Fruit fly (Drosophila melanogaster) Kc167 (cell line): ENCODE data around the gene CG11672.

Experiments used
- Myc ChIP-seq: fragments of >200 bp; optimal IDR thresholded peaks from 2 replicates; lab custom pipeline; 2017; ENCODE audit warnings: missing external identifiers
- Sin3A ChIP-seq: fragments of >200 bp; optimal IDR thresholded peaks from 2 replicates; lab custom pipeline; 2018; ENCODE audit warnings: missing external identifiers
- h ChIP-seq: fragments of >200 bp; optimal IDR thresholded peaks from 3 replicates; lab custom pipeline; 2018; ENCODE audit warnings: missing external identifiers
- insv ChIP-seq: fragments of >200 bp; optimal IDR thresholded peaks from 3 replicates; lab custom pipeline; 2018; ENCODE audit warnings: missing external identifiers
- psq ChIP-seq: fragments of >200 bp; optimal IDR thresholded peaks from 2 replicates; lab custom pipeline; 2017; ENCODE audit warnings: missing external identifiers
- ttk ChIP-seq: sonication (Bioruptor generic); optimal IDR thresholded peaks from 2 replicates; lab custom pipeline; 2017; ENCODE audit warnings: missing external identifiers

CG11672 gene

dm6 chr3R:8300928-8301752 lies 10.8 kb upstream of the CG11672 start, which contains the start of the genes CG9626 and mRpL1:
Gene CG9626, minus strand, starts transcription at chr3R:8300978.
Gene mRpL1, plus strand, starts transcription at chr3R:8301440.
- TF ChIP-seq ttk = no peak
- no peak for TF ChIP-seq psq (lab: Kevin White, UChicago)
- no peak for TF ChIP-seq h (lab: Kevin White, UChicago)
- no peak for TF ChIP-seq Myc
- TF ChIP-seq Sin3A (lab: Kevin White, UChicago) = no peak
- no peak for TF ChIP-seq insv

DNA sequence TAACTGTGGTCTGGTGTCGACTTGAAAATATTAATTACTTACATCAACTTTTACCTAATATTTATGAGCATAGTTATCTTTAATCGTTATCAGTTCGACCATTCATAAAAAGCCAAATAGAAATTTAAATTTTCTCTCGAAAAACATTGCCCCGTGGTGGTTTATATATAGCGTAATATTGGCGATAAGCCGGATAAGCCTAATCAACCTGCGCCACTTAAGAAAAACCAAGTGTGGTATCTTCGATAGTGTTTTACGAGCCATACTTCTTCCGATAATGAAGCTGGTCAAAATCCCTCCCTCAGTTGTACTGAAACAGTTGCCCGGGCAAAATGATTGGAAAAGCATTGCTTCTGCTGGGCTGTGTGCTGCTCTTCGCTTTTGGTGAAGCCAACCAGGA lies 1.7 kb upstream of the CG11672 start, which contains the start of gene CG31463:
TSS of gene CG31463 (plus strand) at position 302 of the 400 bp plus-strand sequence.
- no peak for TF ChIP-seq h (lab: Kevin White, UChicago)

dm6 chr3R:8290940-8291339 lies 562 bp upstream of the CG11672 start, which contains the start of gene CG31464:
Gene CG31464, plus strand, starts transcription at chr3R:8291240.
- TF ChIP-seq psq (lab: Kevin White, UChicago) (no peak), h (lab: Kevin White, UChicago) (no peak), Myc (no peak)

DNA sequence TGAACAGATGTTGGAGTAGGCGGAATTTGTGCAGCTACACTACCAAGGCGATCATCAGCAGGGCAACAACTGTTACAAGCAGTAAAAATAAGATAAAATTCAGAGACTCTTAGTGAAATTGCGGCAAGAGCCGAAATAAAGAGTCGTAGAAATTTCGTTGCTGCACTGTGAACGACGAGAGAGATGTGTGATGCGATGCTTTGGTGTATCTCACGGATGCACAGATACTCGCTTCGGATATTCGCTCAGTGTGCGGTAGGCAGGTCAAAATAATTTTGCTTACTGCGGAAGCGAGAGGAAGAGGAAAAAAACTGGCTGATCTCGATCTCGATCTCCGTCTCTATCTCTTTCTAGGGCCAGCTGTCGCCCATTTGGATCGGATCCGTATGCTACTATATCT lies 1.6 kb downstream of the CG11672 start:
- no peak for TF ChIP-seq h (lab: Kevin White, UChicago)
- no peak for TF ChIP-seq Myc
- no peak for TF ChIP-seq psq (lab: Kevin White, UChicago)
- no peak for TF ChIP-seq ttk
- no peak for TF ChIP-seq insv
- no peak for TF ChIP-seq Sin3A (lab: Kevin White, UChicago)

DNA sequence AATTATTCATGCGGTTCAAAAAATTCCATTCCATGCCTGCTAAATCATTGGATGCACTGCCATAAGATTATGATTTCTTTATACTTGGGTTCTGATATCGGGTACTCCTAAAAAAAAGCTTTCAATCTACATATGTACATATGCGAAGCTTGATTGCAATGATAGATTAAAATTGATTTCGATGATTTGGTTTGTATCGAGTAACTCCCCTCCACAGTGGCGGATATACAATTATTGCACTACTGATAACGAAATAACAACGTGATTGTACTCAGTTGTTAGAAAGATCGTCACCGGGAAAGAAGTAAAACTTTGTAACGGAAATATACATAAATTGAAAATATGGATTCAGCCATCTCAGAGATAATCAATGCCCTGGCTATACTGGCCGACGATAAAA lies 2.7 kb downstream of the CG11672 start, which contains the start of gene Nazo:
TSS of gene Nazo (plus strand) at position 180 of the 400 bp plus-strand sequence.
- TF ChIP-seq Sin3A (lab: Kevin White, UChicago) (no peak), Myc (no peak), h (lab: Kevin White, UChicago) (no peak), ttk (no peak), psq (lab: Kevin White, UChicago) (no peak), insv (no peak)

DNA sequence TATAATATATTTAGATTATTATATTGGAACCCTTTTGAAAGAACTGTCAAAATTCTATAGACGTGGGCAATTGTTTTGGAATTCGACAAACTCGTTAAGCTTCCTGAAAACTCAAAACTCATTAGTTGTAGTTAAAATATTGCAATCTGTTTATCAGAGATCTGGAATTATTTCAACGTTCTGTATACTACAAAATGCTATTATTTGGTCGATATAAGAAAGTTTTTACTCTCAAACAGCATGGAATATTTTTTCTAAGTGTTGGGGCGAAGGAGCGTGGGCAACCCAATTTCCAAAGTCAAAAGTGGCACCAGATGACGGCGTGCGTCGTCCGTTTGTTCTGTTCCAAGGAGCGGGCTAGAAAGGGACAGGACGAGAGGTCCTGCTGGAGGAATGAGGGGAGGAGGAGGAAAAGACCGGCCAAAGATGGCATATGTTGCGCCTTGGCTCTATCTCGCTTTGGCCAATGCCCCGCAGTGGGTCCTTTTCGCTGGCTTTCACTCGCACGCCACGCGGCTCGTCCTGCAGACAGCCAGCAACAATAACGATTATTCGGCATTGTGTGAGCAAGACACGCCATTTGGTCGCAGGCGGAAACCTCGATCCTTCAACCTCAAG lies 4.5 kb downstream of the CG11672 start:
- TF ChIP-seq psq (lab: Kevin White, UChicago) (no peak), ttk (no peak), Sin3A (lab: Kevin White, UChicago) (no peak), Myc (no peak), h (lab: Kevin White, UChicago) (no peak), insv (no peak)

DNA sequence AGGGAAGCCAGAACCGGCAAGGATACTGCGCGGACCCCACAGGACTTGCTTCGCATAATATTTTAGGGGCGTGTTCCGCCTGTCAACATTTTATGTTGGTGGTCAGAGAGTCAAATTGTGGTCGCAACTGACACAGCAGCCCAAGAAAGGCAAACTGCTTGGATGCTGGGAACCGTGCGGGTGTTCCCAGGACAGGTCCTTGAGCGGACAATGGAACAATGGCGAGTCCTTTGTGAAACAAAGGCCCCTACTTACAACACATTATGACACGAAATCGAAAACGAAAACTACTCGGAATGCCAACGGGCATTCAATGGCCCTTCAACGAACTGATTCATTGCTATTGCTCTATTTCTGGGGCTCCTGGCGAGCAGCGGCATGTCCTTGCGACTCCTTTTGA lies 6.1 kb downstream of the CG11672 start:
- TF ChIP-seq ttk (no peak), psq (lab: Kevin White, UChicago) (no peak)

dm6 chr3R:8282727-8283126 lies 7.7 kb downstream of the CG11672 start:
- no peak for TF ChIP-seq insv
- TF ChIP-seq psq (lab: Kevin White, UChicago) = no peak
- TF ChIP-seq ttk = no peak
- no peak for TF ChIP-seq h (lab: Kevin White, UChicago)
- TF ChIP-seq Myc = no peak
- TF ChIP-seq Sin3A (lab: Kevin White, UChicago) = no peak

DNA sequence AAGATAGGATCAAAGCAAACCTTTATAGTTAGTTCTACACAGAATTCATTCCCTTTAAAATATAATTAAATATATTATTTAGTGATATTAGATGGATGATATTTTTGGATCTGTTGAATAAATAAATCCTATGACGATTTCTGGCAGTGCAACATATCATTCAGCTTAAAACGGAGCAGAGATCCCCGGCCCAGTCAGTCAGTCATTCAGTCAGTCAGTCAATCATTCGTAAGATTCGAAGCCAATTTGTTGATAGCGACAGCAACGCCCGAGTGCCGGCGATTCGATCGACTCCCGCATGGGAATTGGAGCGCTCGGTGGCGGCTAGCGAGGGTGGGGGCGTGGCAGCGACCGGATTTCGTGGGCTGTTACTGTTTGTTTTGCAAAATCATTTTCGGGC lies 10.4 kb downstream of the CG11672 start:
- no peak for TF ChIP-seq insv
- no peak for TF ChIP-seq Sin3A (lab: Kevin White, UChicago)
- TF ChIP-seq psq (lab: Kevin White, UChicago) = no peak
- TF ChIP-seq Myc = no peak
- TF ChIP-seq ttk = no peak
- no peak for TF ChIP-seq h (lab: Kevin White, UChicago)

- TF ChIP-seq ttk = no peak
- TF ChIP-seq psq (lab: Kevin White, UChicago) = no peak
- no peak for TF ChIP-seq h (lab: Kevin White, UChicago)
- no peak for TF ChIP-seq Myc
- no peak for TF ChIP-seq insv
Measured at dm6 chr3R:8277494-8278293, 12.7 kb downstream of the CG11672 start, which contains the start of gene ato. Gene ato, plus strand, starts transcription at chr3R:8278052.

- no peak for TF ChIP-seq Myc
- no peak for TF ChIP-seq Sin3A (lab: Kevin White, UChicago)
- no peak for TF ChIP-seq insv
- no peak for TF ChIP-seq h (lab: Kevin White, UChicago)
- TF ChIP-seq ttk = no peak
- TF ChIP-seq psq (lab: Kevin White, UChicago) = no peak
Measured at dm6 chr3R:8275031-8275430, 15.3 kb downstream of the CG11672 start.

dm6 chr3R:8272573-8273165 lies 17.7 kb downstream of the CG11672 start:
- no peak for TF ChIP-seq Myc
- TF ChIP-seq h (lab: Kevin White, UChicago) = no peak
- TF ChIP-seq insv = no peak
- TF ChIP-seq Sin3A (lab: Kevin White, UChicago) = no peak
- no peak for TF ChIP-seq psq (lab: Kevin White, UChicago)
- no peak for TF ChIP-seq ttk
